Worm (Caenorhabditis elegans) whole organism, L2 larva: Measurements from ENCODE around the gene mecr-1.

ENCODE experiments used
- C34F6.9 ChIP-seq: fragments of 150-350 bp; optimal IDR thresholded peaks from 2 replicates; lab custom pipeline; 2014; ENCODE audit warnings: missing biosample characterization, missing genetic modification characterization
- F13H6.1 ChIP-seq: sonication (generic microtip); optimal IDR thresholded peaks from 2 replicates; lab custom pipeline; 2016; ENCODE audit warnings: missing genetic modification characterization, missing compliant biosample characterization
- R02D3.7 ChIP-seq: fragments of 150-350 bp; optimal IDR thresholded peaks from 2 replicates; lab custom pipeline; 2014; ENCODE audit warnings: missing biosample characterization, missing genetic modification characterization
- Y55F3AM.14 ChIP-seq: fragments of 200-800 bp; sonication (Bioruptor generic); optimal IDR thresholded peaks from 2 replicates; lab custom pipeline; 2018; ENCODE audit warnings: mild to moderate bottlenecking, missing genetic modification characterization, missing compliant biosample characterization
- aly-2 ChIP-seq: fragments of 150-350 bp; optimal IDR thresholded peaks from 2 replicates; lab custom pipeline; 2014; ENCODE audit warnings: missing biosample characterization, missing genetic modification characterization
- blmp-1 ChIP-seq: sonication (generic microtip); optimal IDR thresholded peaks from 2 replicates; lab custom pipeline; 2017; ENCODE audit warnings: missing genetic modification characterization, mild to moderate bottlenecking, missing compliant biosample characterization, antibody characterized with exemption, moderate library complexity; ENCODE audit not compliant: insufficient read depth
- crh-2 ChIP-seq: sonication (generic microtip); optimal IDR thresholded peaks from 2 replicates; lab custom pipeline; 2017; ENCODE audit warnings: missing biosample characterization, missing genetic modification characterization
- dmd-4 ChIP-seq: sonication (generic microtip); optimal IDR thresholded peaks from 2 replicates; lab custom pipeline; 2017; ENCODE audit warnings: missing biosample characterization, missing genetic modification characterization
- elt-1 ChIP-seq: fragments of 150-350 bp; optimal IDR thresholded peaks from 2 replicates; lab custom pipeline; 2014; ENCODE audit warnings: missing biosample characterization, missing genetic modification characterization
- elt-3 ChIP-seq: sonication (generic microtip); optimal IDR thresholded peaks from 2 replicates; lab custom pipeline; 2017; ENCODE audit warnings: missing biosample characterization, missing genetic modification characterization
- fos-1 ChIP-seq: fragments of 150-350 bp; optimal IDR thresholded peaks from 2 replicates; lab custom pipeline; 2014; ENCODE audit warnings: missing biosample characterization, missing genetic modification characterization
- lin-13 ChIP-seq: fragments of 150-350 bp; optimal IDR thresholded peaks from 2 replicates; lab custom pipeline; 2014; ENCODE audit warnings: missing biosample characterization, missing genetic modification reagents, missing genetic modification characterization
- lsy-2 ChIP-seq, 2 experiments: fragments of 150-350 bp in 1 of 2; sonication (generic microtip) in 1 of 2; optimal IDR thresholded peaks; 2 replicates each; lab custom pipeline; 2014 to 2017; ENCODE audit warnings: missing biosample characterization in 2 of 2, missing genetic modification characterization in 2 of 2
- mab-5 ChIP-seq: fragments of 150-350 bp; optimal IDR thresholded peaks from 2 replicates; lab custom pipeline; 2014; ENCODE audit warnings: missing biosample characterization, missing genetic modification characterization
- mdl-1 ChIP-seq, 2 experiments: fragments of 150-350 bp in 1 of 2; sonication (generic microtip) in 1 of 2; optimal IDR thresholded peaks; 2 replicates each; lab custom pipeline; 2017; ENCODE audit warnings: missing biosample characterization in 2 of 2, missing genetic modification characterization in 2 of 2
- nhr-12 ChIP-seq: fragments of 150-350 bp; optimal IDR thresholded peaks from 2 replicates; lab custom pipeline; 2014; ENCODE audit warnings: missing biosample characterization, missing genetic modification characterization
- nhr-129 ChIP-seq: fragments of 150-350 bp; optimal IDR thresholded peaks from 2 replicates; lab custom pipeline; 2014; ENCODE audit warnings: missing biosample characterization, missing genetic modification characterization
- nhr-21 ChIP-seq: fragments of 150-350 bp; optimal IDR thresholded peaks from 2 replicates; lab custom pipeline; 2014; ENCODE audit warnings: missing biosample characterization, missing genetic modification characterization
- nhr-23 ChIP-seq: fragments of 150-350 bp; optimal IDR thresholded peaks from 2 replicates; lab custom pipeline; 2014; ENCODE audit warnings: missing biosample characterization, missing genetic modification reagents, missing genetic modification characterization
- nhr-237 ChIP-seq: fragments of 150-350 bp; optimal IDR thresholded peaks from 2 replicates; lab custom pipeline; 2014; ENCODE audit warnings: missing biosample characterization, missing genetic modification characterization
- nhr-25 ChIP-seq: fragments of 150-350 bp; sonication (generic microtip); optimal IDR thresholded peaks from 3 replicates; lab custom pipeline; 2014; ENCODE audit warnings: missing biosample characterization, missing genetic modification characterization
- nhr-77 ChIP-seq: fragments of 150-350 bp; optimal IDR thresholded peaks from 2 replicates; lab custom pipeline; 2014; ENCODE audit warnings: missing biosample characterization, missing genetic modification characterization
- sem-4 ChIP-seq: fragments of 150-350 bp; optimal IDR thresholded peaks from 2 replicates; lab custom pipeline; 2014; ENCODE audit warnings: missing biosample characterization, missing genetic modification reagents, missing genetic modification characterization
- snpc-4 ChIP-seq: fragments of 150-350 bp; optimal IDR thresholded peaks from 2 replicates; lab custom pipeline; 2014; ENCODE audit warnings: missing biosample characterization, missing genetic modification characterization
- unc-39 ChIP-seq: fragments of 150-350 bp; optimal IDR thresholded peaks from 2 replicates; lab custom pipeline; 2014; ENCODE audit warnings: missing biosample characterization, missing genetic modification characterization
- unc-55 ChIP-seq: fragments of 150-350 bp; sonication (generic microtip); optimal IDR thresholded peaks from 3 replicates; lab custom pipeline; 2014; ENCODE audit warnings: missing biosample characterization, missing genetic modification reagents, missing genetic modification characterization
- unc-62 ChIP-seq: fragments of 150-350 bp; optimal IDR thresholded peaks from 2 replicates; lab custom pipeline; 2014; ENCODE audit warnings: missing biosample characterization, missing genetic modification reagents, missing genetic modification characterization
- zag-1 ChIP-seq: fragments of 150-350 bp; optimal IDR thresholded peaks from 2 replicates; lab custom pipeline; 2014; ENCODE audit warnings: missing biosample characterization, missing genetic modification characterization
- ztf-11 ChIP-seq: sonication (generic microtip); optimal IDR thresholded peaks from 2 replicates; lab custom pipeline; 2017; ENCODE audit warnings: missing biosample characterization, missing genetic modification characterization
- ztf-4 ChIP-seq: fragments of 150-350 bp; optimal IDR thresholded peaks from 2 replicates; lab custom pipeline; 2014; ENCODE audit warnings: missing biosample characterization, missing genetic modification characterization

mecr-1 gene

DNA sequence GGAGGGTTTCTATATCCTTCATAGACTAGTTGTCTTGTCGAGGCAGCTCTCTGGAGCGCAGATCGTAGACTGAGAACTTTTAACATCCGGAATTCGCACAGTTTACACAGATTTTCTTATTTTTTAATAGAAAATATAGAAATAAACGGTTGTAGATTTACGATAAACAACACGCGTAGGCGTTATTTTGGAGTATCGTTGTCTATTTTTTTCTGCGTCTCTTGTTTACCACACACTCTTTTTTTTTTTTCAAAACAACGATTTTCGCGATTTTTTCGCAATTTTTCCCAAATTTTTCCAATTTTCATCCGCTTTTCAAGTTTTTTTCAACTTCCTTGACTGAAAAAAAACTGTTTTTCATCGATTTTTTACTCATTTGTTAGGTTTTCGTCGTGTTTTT lies at the start of gene mecr-1:
mecr-1 (minus strand) TSS at position 127 of the 400 bp plus-strand sequence.
- TF ChIP-seq lsy-2 (tag; optimal IDR thresholded peaks at IDR 0.05; lab: Kevin White, UChicago) (peak in 1 of 2 experiments; percentile 65), elt-3 (tag; lab: Kevin White, UChicago) (no peak), C34F6.9 (tag; lab: Kevin White, UChicago) (peak; percentile 59), nhr-25 (tag; lab: Kevin White, UChicago) (peak; percentile 33), nhr-129 (tag; lab: Kevin White, UChicago) (peak; percentile 29), crh-2 (peak; percentile 45), unc-55 (GFP tag; lab: Kevin White, UChicago) (peak; percentile 69), lin-13 (GFP tag; lab: Kevin White, UChicago) (no peak), R02D3.7 (tag; lab: Kevin White, UChicago) (peak; percentile 86)
- TF ChIP-seq, all 48 proteins: peak for 7

DNA sequence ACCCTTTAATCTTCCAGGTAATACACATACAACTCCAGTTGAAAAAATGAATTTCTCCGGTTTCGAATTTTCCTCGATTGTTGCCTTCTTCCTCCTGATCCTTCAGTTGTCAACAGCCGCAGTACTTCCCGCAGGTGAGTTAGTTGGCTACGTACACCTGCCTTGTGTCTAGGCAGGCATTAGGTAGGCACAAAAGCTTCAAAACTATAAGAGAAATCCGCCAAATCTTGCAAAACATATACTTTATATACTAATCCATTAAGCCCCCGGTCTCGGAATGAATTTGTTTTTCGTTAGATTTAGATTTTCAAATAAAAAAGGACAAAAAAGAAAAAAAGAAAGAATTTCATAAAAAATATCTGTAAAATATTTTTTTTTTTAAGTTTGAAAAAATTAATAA lies 48.2 kb upstream of the mecr-1 start, which contains the start of gene flp-16:
flp-16 (plus strand) TSS at position 18 of the 400 bp plus-strand sequence.
- no peak for TF ChIP-seq zag-1

DNA sequence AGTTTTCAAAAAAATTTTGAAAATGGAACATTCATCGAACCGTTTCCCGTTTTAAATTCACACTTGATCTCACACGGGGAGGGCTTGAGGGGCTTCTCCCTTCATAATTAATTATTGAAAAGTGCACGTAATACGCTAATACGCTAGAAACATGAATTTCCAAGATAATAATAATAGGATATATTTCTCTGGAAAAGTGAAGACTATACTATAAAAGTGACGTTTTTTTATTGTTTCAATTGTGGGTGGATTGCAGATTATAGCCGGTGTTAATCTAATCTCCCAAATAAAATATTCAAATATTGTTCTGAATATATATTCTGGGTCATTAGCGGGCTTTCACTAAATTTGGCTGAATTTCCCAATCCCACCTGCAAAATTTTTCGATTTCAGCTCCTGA lies 46.6 kb upstream of the mecr-1 start:
- TF ChIP-seq F13H6.1 (no peak), snpc-4 (tag; lab: Kevin White, UChicago) (no peak), nhr-21 (no peak), dmd-4 (no peak), nhr-237 (tag; lab: Kevin White, UChicago) (no peak), mdl-1 (tag; optimal IDR thresholded peaks at IDR 0.05; lab: Kevin White, UChicago) (no peak), zag-1 (no peak), nhr-77 (no peak), nhr-23 (tag; lab: Kevin White, UChicago) (no peak), ztf-11 (tag; lab: Kevin White, UChicago) (no peak), blmp-1 (tag; lab: Kevin White, UChicago) (no peak)

DNA sequence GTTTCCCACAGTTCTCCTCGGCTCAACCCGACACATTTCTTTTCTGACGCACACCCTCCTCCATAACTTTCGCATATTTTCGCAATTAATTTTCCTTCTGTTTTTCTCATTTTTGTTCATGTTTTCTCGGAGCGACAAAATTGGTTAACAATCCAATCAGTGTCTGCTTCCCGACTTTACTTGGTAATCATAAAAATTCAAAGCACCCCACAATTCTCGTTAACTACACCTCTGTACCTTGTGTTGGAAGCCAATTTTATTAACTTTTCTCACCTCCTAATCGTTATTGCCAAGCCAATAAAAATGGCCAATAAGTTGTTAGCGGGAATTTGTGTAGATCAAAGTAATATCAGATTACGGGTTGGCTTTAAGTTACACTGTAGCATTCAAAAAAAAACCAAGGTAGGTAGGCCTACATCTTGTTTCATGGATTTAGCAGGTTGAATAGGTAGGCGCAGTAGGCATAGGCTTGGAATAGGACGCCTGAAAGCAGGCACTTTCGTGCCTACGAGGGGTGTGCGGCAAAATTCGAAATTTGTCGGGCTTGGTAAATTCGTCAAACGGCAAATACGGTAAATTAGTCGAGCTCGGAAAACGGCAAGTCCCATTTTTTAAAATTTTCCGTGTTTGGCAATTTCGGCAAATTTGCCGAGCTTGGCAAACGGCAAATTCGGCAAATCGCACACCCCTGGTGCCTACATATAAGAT lies 43.5 kb upstream of the mecr-1 start:
- TF ChIP-seq elt-3 (tag; lab: Kevin White, UChicago) (no peak), unc-62 (GFP tag; lab: Kevin White, UChicago) (no peak), nhr-21 (peak; percentile 20), F13H6.1 (no peak)

DNA sequence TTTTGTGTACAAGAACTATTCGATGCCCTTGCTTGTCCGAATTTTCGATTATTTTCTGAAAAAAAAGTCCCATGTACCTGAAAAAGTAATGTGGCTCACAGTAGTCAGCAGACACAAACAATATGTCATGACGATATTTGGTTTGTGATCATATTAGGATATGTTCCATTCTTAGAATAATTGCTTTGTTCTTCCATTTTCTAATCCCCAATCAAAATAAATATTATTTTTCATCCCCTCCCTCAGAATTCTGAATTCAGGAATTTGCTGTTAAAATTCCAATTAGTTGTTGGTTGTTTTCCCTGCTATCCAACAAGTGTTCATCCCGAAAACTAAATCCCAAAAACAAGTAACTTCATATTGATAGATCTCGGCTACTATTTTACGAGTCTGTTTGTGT lies 32.3 kb upstream of the mecr-1 start:
- TF ChIP-seq Y55F3AM.14 (GFP tag; lab: Kevin White, UChicago) (no peak), nhr-12 (tag; lab: Kevin White, UChicago) (no peak), crh-2 (no peak), mab-5 (no peak), lin-13 (GFP tag; lab: Kevin White, UChicago) (no peak), fos-1 (tag; lab: Kevin White, UChicago) (no peak), unc-39 (no peak), elt-1 (no peak), F13H6.1 (no peak), nhr-237 (tag; lab: Kevin White, UChicago) (no peak), sem-4 (tag; lab: Kevin White, UChicago) (no peak), nhr-25 (tag; lab: Kevin White, UChicago) (no peak)

DNA sequence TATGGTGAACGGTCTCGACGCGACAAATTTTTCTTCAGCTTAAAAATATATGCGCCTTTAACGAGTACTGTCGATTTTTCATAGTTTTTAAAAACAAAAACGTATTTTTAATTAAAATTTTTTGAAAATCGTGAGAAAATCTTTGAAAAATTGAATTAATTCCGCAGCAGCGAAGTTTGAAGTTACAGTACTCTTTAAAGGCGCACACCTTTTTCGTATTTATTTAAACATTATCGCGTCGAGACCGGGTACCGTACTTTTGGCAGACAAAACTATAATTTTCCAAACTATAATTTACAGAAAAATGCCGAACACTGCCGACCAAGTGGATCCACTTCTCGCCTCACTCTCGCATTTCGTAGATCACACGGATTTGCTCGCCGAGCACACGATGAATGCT lies 28.7 kb upstream of the mecr-1 start, which contains the start of gene F15D4.2:
F15D4.2 (plus strand) TSS at position 301 of the 400 bp plus-strand sequence.
- TF ChIP-seq ztf-4 (tag; lab: Kevin White, UChicago) (no peak), lsy-2 (tag; optimal IDR thresholded peaks at IDR 0.05; lab: Kevin White, UChicago) (no peak), aly-2 (tag; lab: Kevin White, UChicago) (no peak)
